Fruit fly (Drosophila melanogaster): ENCODE measurements around the gene CG17349.

DNA sequence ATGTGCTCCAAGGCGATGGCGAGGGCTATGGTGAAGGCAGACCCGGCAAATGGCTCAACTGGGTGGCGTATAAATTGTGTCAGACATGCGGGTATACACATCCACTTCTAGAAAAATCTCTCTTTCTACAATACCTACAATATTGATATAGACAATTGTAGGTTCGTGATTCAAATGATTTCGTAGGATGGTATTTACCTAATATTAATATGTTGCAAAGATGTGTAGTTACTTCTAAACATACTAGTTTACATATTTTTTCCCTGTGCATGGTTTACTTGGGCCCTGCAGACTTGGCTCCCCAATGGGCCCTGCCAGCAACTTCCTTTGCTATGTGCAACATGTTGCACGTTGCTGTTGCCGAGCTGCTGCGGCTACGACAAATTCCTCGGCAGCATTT lies 28.2 kb upstream of the CG17349 start:
- TF ChIP-seq Dfd (GFP tag; optimal IDR thresholded peaks at IDR 0.05), result no peak
- no peak for TF ChIP-seq psq (GFP tag; optimal IDR thresholded peaks at IDR 0.05)
- TF ChIP-seq OdsH (GFP tag; optimal IDR thresholded peaks at IDR 0.05), result no peak
- TF ChIP-seq pan (optimal IDR thresholded peaks at IDR 0.05), result no peak
- no peak for TF ChIP-seq Hr83 (GFP tag; optimal IDR thresholded peaks at IDR 0.05; ENCODE audit: poor library complexity, severe bottlenecking)
- no peak for TF ChIP-seq dl (GFP tag; optimal IDR thresholded peaks at IDR 0.05; ENCODE audit: insufficient read depth in 1 of 2, partially characterized antibody in 2 of 2)
- no peak for TF ChIP-seq br (GFP tag; optimal IDR thresholded peaks at IDR 0.05)
- peak; percentile 9 for TF ChIP-seq h (GFP tag; optimal IDR thresholded peaks at IDR 0.05)
- TF ChIP-seq usp (GFP tag; optimal IDR thresholded peaks at IDR 0.05), result no peak
- peak; percentile 12 for TF ChIP-seq ey (GFP tag; optimal IDR thresholded peaks at IDR 0.05)
- no peak for TF ChIP-seq CrebA (GFP tag; optimal IDR thresholded peaks at IDR 0.05; ENCODE audit: borderline replicate concordance)
